Fruit fly (Drosophila melanogaster) whole organism, adult: ENCODE data around the gene Setx.

Experiments used
- CG14711 ChIP-seq: fragments of 200-800 bp; sonication (Bioruptor generic); optimal IDR thresholded peaks from 2 replicates; lab custom pipeline; 2018; ENCODE audit warnings: missing biosample characterization, mild to moderate bottlenecking, missing genetic modification characterization, moderate library complexity
- kay ChIP-seq: fragments of 200-800 bp; sonication (Bioruptor generic); peaks from one replicate; lab custom pipeline; 2016; ENCODE audit warnings: missing biosample characterization, missing genetic modification characterization, borderline replicate concordance

DNA sequence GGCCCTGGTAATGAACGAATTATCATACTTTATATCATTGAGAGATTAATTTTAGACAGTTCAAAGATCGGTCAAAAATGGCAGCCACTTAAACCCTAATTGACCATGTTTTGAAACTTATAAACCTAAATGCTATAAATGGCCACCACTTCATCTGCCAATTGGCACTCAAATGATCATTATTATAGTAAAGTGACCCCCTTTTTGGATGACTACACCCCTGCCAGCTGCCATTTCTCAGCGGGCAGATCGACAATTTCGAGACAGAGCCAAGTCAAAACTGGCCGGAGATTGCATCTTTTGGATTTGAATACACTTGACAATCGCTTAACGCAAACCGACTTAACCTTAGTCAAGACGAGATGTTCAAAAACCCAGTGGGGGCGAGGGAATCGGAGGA lies 18.9 kb upstream of the Setx start:
- TF ChIP-seq CG14711 (tag; lab: Kevin White, UChicago) (no peak), kay (GFP tag; lab: Kevin White, UChicago) (no peak)
